Worm (Caenorhabditis elegans) whole organism, midembryonic: Measurements from ENCODE around the gene C36C9.12.

ENCODE experiments used
- T22C8.4 ChIP-seq: fragments of 200-800 bp; sonication (Bioruptor generic); IDR thresholded peaks from 2 replicates; pipeline ENCODE4 v1.3.6; 2022; ENCODE audit warnings: missing genetic modification characterization, missing compliant biosample characterization
- cog-1 ChIP-seq: sonication (generic microtip); optimal IDR thresholded peaks from 2 replicates; lab custom pipeline; 2016; ENCODE audit warnings: missing genetic modification characterization, missing compliant biosample characterization
- flt-1 ChIP-seq: fragments of 200-800 bp; sonication (Bioruptor generic); IDR thresholded peaks from 2 replicates; pipeline ENCODE4 v1.3.6; 2022; ENCODE audit warnings: missing genetic modification characterization, missing compliant biosample characterization
- ref-1 ChIP-seq: fragments of 200-800 bp; sonication (Bioruptor generic); conservative IDR thresholded peaks from 2 replicates; pipeline ENCODE4 v1.3.6; 2022; ENCODE audit warnings: missing genetic modification reagents, missing genetic modification characterization, missing compliant biosample characterization
- ztf-23 ChIP-seq: fragments of 200-800 bp; sonication (Bioruptor generic); IDR thresholded peaks from 2 replicates; pipeline ENCODE4 v1.3.6; 2022; ENCODE audit warnings: missing genetic modification reagents, missing genetic modification characterization, missing compliant biosample characterization
- ztf-29 ChIP-seq: fragments of 200-800 bp; sonication (Bioruptor generic); IDR thresholded peaks from 2 replicates; pipeline ENCODE4 v1.3.6; 2022; ENCODE audit warnings: missing genetic modification reagents, missing genetic modification characterization, missing compliant biosample characterization

ce11 chrX:1735941-1736340 lies 46.0 kb upstream of the C36C9.12 start, which contains the start of gene F07G6.12:
- TF ChIP-seq ztf-29 (no peak), ref-1 (GFP tag; lab: Robert Waterston, UW) (no peak), cog-1 (tag; lab: Kevin White, UChicago) (no peak), T22C8.4 (GFP tag; lab: Robert Waterston, UW) (no peak), flt-1 (GFP tag; lab: Robert Waterston, UW) (no peak), ztf-23 (no peak)
